Fruit fly (Drosophila melanogaster): Measurements from ENCODE around the gene mRpS18C.

The mRpS18C gene

dm6 chr3R:30455817-30456544 lies 32.2 kb downstream of the mRpS18C start, which contains the start of gene aralar1:
TSS of gene aralar1 (minus strand) at chr3R:30455867.
- TF ChIP-seq ey (GFP tag; optimal IDR thresholded peaks at IDR 0.05): no peak
- no peak for TF ChIP-seq Sp1 (GFP tag; optimal IDR thresholded peaks at IDR 0.05)
- TF ChIP-seq fru (GFP tag; optimal IDR thresholded peaks at IDR 0.05): no peak
- TF ChIP-seq lola (GFP tag; optimal IDR thresholded peaks at IDR 0.05): no peak

- TF ChIP-seq brk (GFP tag; optimal IDR thresholded peaks at IDR 0.05): no peak
- no peak for TF ChIP-seq dmrt93B (GFP tag; optimal IDR thresholded peaks at IDR 0.05)
These were observed 35.5 kb downstream of the mRpS18C start, which contains the start of the genes CG2224 and CDase for dm6 chr3R:30459066-30459935. TSS of gene CG2224 (minus strand) at chr3R:30459300. TSS of gene CDase (plus strand) at chr3R:30459521.

dm6 chr3R:30460187-30460586 lies 36.4 kb downstream of the mRpS18C start:
- TF ChIP-seq psq (GFP tag; optimal IDR thresholded peaks at IDR 0.05) (no peak), sage (GFP tag; optimal IDR thresholded peaks at IDR 0.05) (no peak), Rel (GFP tag; optimal IDR thresholded peaks at IDR 0.05) (no peak), Rel (tag; optimal IDR thresholded peaks at IDR 0.05) (peak; percentile 30), dl (GFP tag; optimal IDR thresholded peaks at IDR 0.05; ENCODE audit: insufficient read depth in 1 of 2, partially characterized antibody in 2 of 2) (peak in 1 of 2 experiments; percentile 32), rgr (GFP tag; optimal IDR thresholded peaks at IDR 0.05) (no peak), woc (GFP tag; optimal IDR thresholded peaks at IDR 0.05) (no peak), h (GFP tag; optimal IDR thresholded peaks at IDR 0.05) (no peak), CrebA (GFP tag; optimal IDR thresholded peaks at IDR 0.05; ENCODE audit: borderline replicate concordance) (no peak), Dif (GFP tag; optimal IDR thresholded peaks at IDR 0.05; ENCODE audit: partially characterized antibody) (peak; percentile 57), Vsx2 (GFP tag; optimal IDR thresholded peaks at IDR 0.05; ENCODE audit: partially characterized antibody) (peak; percentile 79), pan (optimal IDR thresholded peaks at IDR 0.05) (no peak), Hr78 (GFP tag; optimal IDR thresholded peaks at IDR 0.05) (no peak)

dm6 chr3R:30461608-30462243 lies 38.0 kb downstream of the mRpS18C start:
- no peak for TF ChIP-seq Hr83 (GFP tag; optimal IDR thresholded peaks at IDR 0.05; ENCODE audit: poor library complexity, severe bottlenecking)
- TF ChIP-seq h (GFP tag; optimal IDR thresholded peaks at IDR 0.05): peak; percentile 56
- TF ChIP-seq Dif (GFP tag; optimal IDR thresholded peaks at IDR 0.05; ENCODE audit: partially characterized antibody): no peak
- peak in 1 of 2 experiments; percentile 42 for TF ChIP-seq foxo (GFP tag; optimal IDR thresholded peaks at IDR 0.05)
- peak; percentile 2 for TF ChIP-seq br (GFP tag; optimal IDR thresholded peaks at IDR 0.05)
- peak; percentile 12 for TF ChIP-seq HLH106 (tag; optimal IDR thresholded peaks at IDR 0.05)
- peak; percentile 46 for TF ChIP-seq Sp1 (GFP tag; optimal IDR thresholded peaks at IDR 0.05)
- TF ChIP-seq ey (GFP tag; optimal IDR thresholded peaks at IDR 0.05): peak; percentile 13
- TF ChIP-seq Jra (GFP tag; optimal IDR thresholded peaks at IDR 0.05): no peak
- peak; percentile 29 for TF ChIP-seq rgr (GFP tag; optimal IDR thresholded peaks at IDR 0.05)
- TF ChIP-seq woc (GFP tag; optimal IDR thresholded peaks at IDR 0.05): peak; percentile 36
- no peak for TF ChIP-seq Rel (GFP tag; optimal IDR thresholded peaks at IDR 0.05)
- no peak for TF ChIP-seq Rel (tag; optimal IDR thresholded peaks at IDR 0.05)
- TF ChIP-seq fru (GFP tag; optimal IDR thresholded peaks at IDR 0.05): peak; percentile 7

dm6 chr3R:30464244-30464643 lies 40.5 kb downstream of the mRpS18C start:
- TF ChIP-seq ey (GFP tag; optimal IDR thresholded peaks at IDR 0.05): no peak
- no peak for TF ChIP-seq rgr (GFP tag; optimal IDR thresholded peaks at IDR 0.05)
- TF ChIP-seq tai (GFP tag; optimal IDR thresholded peaks at IDR 0.05): no peak
- TF ChIP-seq Hnf4 (GFP tag; optimal IDR thresholded peaks at IDR 0.05): no peak
- TF ChIP-seq Myc (optimal IDR thresholded peaks at IDR 0.05): peak; percentile 31
- TF ChIP-seq Sp1 (GFP tag; optimal IDR thresholded peaks at IDR 0.05): no peak
- no peak for TF ChIP-seq Hr83 (GFP tag; optimal IDR thresholded peaks at IDR 0.05; ENCODE audit: poor library complexity, severe bottlenecking)
- no peak for TF ChIP-seq Abd-B (GFP tag; optimal IDR thresholded peaks at IDR 0.05)

Measured in whole organism, wandering third instar larva.